Fruit fly (Drosophila melanogaster): ENCODE results near the gene CG13721.

Gene CG13721

dm6 chr3L:4493609-4494008, 4.0 kb downstream of the CG13721 start:
- no peak for TF ChIP-seq rn (GFP tag; IDR thresholded peaks at IDR 0.05)
- TF ChIP-seq CG13204 (GFP tag; optimal IDR thresholded peaks at IDR 0.05) = peak; percentile 44
- TF ChIP-seq EcR (GFP tag; optimal IDR thresholded peaks at IDR 0.05) = peak; percentile 88
- TF ChIP-seq CG12605 (GFP tag; IDR thresholded peaks at IDR 0.05) = no peak
- no peak for TF ChIP-seq CG4496 (GFP tag; IDR thresholded peaks at IDR 0.05)

dm6 chr3L:4490702-4491243, 6.8 kb downstream of the CG13721 start, which contains the start of gene CG13722:
Gene CG13722, minus strand, starts transcription at chr3L:4490963.
- no peak for TF ChIP-seq Ets98B (GFP tag; IDR thresholded peaks at IDR 0.05)
- no peak for TF ChIP-seq D1 (tag; optimal IDR thresholded peaks at IDR 0.05)
- TF ChIP-seq EcR (GFP tag; optimal IDR thresholded peaks at IDR 0.05) = peak; percentile 51
- TF ChIP-seq CG34367 (tag; optimal IDR thresholded peaks at IDR 0.05) = no peak
- peak; percentile 20; the same call in 1 of the 3 replicates for TF ChIP-seq CG4496 (GFP tag; IDR thresholded peaks at IDR 0.05)
- TF ChIP-seq CG14655 (GFP tag; optimal IDR thresholded peaks at IDR 0.05) = no peak
- no peak for TF ChIP-seq Snoo (tag; optimal IDR thresholded peaks at IDR 0.05)
- TF ChIP-seq fd96Ca (GFP tag; IDR thresholded peaks at IDR 0.05) = no peak
- peak; percentile 90 for TF ChIP-seq CG13204 (GFP tag; optimal IDR thresholded peaks at IDR 0.05)

DNA sequence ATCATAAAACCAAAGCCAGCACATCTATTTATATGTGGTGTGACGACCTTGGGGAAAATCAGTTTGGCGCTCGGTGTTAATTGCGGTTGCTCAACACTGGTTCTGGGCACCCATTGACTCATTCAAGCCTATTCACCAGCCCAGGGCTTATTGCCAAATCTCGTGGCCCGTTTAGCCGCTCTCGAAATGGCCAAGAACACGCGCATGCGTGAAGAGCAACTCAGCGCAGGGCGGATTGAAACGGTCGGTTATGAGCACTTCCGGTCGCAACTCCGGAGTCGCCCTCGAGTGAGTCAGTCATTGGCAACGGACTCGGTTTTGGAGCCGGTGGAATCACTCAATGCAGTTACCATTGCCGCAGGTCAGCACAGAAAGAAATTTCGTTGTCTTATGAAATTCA, 8.1 kb downstream of the CG13721 start:
- no peak for TF ChIP-seq D1 (tag; optimal IDR thresholded peaks at IDR 0.05)
- no peak for TF ChIP-seq CG17806 (tag; optimal IDR thresholded peaks at IDR 0.05)
- no peak for TF ChIP-seq rn (GFP tag; IDR thresholded peaks at IDR 0.05)
- TF ChIP-seq Ets98B (GFP tag; IDR thresholded peaks at IDR 0.05) = no peak
- TF ChIP-seq CG34367 (tag; optimal IDR thresholded peaks at IDR 0.05) = no peak
- TF ChIP-seq CG12605 (GFP tag; IDR thresholded peaks at IDR 0.05) = no peak
- no peak for TF ChIP-seq EcR (GFP tag; optimal IDR thresholded peaks at IDR 0.05)
- no peak for TF ChIP-seq Pif1B (GFP tag; optimal IDR thresholded peaks at IDR 0.05)
- TF ChIP-seq CG32121 (GFP tag; IDR thresholded peaks at IDR 0.05) = no peak
- TF ChIP-seq CG10348 (GFP tag; IDR thresholded peaks at IDR 0.05) = no peak

DNA sequence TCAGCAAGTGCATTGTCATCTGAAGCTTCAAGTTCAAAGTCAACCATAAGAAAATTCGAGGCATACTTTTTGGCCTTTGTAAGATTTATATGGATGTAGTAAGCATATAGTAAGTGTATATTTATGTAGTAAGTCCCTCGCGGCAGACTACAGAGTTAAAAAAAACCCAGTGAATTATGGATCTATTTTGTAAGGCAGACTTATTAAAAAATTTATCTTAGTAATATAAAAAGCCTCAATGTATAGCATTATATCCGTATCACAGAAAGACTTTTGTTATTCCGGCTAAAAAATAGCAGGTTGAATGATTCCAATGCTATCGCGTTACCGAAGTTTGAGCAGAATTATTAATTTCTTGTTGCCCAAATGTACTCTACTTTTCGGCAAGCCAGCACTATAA, 13.0 kb downstream of the CG13721 start:
- no peak for TF ChIP-seq fd96Ca (GFP tag; IDR thresholded peaks at IDR 0.05)
- TF ChIP-seq Snoo (tag; optimal IDR thresholded peaks at IDR 0.05) = no peak
- TF ChIP-seq CG13204 (GFP tag; optimal IDR thresholded peaks at IDR 0.05) = no peak
- peak; percentile 63 for TF ChIP-seq EcR (GFP tag; optimal IDR thresholded peaks at IDR 0.05)

dm6 chr3L:4482509-4482908, 15.1 kb downstream of the CG13721 start, which contains the start of gene CG11350:
Gene CG11350, plus strand, starts transcription at chr3L:4482809.
- no peak for TF ChIP-seq CG14655 (GFP tag; optimal IDR thresholded peaks at IDR 0.05)
- no peak for TF ChIP-seq CG8159 (tag; optimal IDR thresholded peaks at IDR 0.05)
- no peak for TF ChIP-seq CG17806 (tag; optimal IDR thresholded peaks at IDR 0.05)
- TF ChIP-seq CG12605 (GFP tag; IDR thresholded peaks at IDR 0.05) = no peak
- TF ChIP-seq Pif1B (GFP tag; optimal IDR thresholded peaks at IDR 0.05) = no peak
- no peak for TF ChIP-seq CG34367 (tag; optimal IDR thresholded peaks at IDR 0.05)
- TF ChIP-seq CG4496 (GFP tag; IDR thresholded peaks at IDR 0.05) = no peak
- TF ChIP-seq rn (GFP tag; IDR thresholded peaks at IDR 0.05) = no peak
- no peak for TF ChIP-seq gl (tag; optimal IDR thresholded peaks at IDR 0.05)
- no peak for TF ChIP-seq CG8301 (tag; optimal IDR thresholded peaks at IDR 0.05)
- TF ChIP-seq EcR (GFP tag; optimal IDR thresholded peaks at IDR 0.05) = no peak
- TF ChIP-seq CG9948 (tag; optimal IDR thresholded peaks at IDR 0.05) = no peak
- TF ChIP-seq fd96Ca (GFP tag; IDR thresholded peaks at IDR 0.05) = no peak
- no peak for TF ChIP-seq D1 (tag; optimal IDR thresholded peaks at IDR 0.05)
- no peak for TF ChIP-seq CG15710 (tag; optimal IDR thresholded peaks at IDR 0.05)
- no peak for TF ChIP-seq Snoo (tag; optimal IDR thresholded peaks at IDR 0.05)
- no peak for TF ChIP-seq Pif1A (GFP tag; optimal IDR thresholded peaks at IDR 0.05)
- TF ChIP-seq CG10348 (GFP tag; IDR thresholded peaks at IDR 0.05) = no peak
- TF ChIP-seq CG32121 (GFP tag; IDR thresholded peaks at IDR 0.05) = no peak

dm6 chr3L:4480764-4481163, 16.8 kb downstream of the CG13721 start:
- no peak for TF ChIP-seq CG34367 (tag; optimal IDR thresholded peaks at IDR 0.05)
- TF ChIP-seq fd96Ca (GFP tag; IDR thresholded peaks at IDR 0.05) = peak; percentile 52; the same call in 1 of the 3 replicates
- TF ChIP-seq CG4496 (GFP tag; IDR thresholded peaks at IDR 0.05) = 0 out of 3 replicates have a peak, but pooled peaks have one; percentile 13
- TF ChIP-seq CG8159 (tag; optimal IDR thresholded peaks at IDR 0.05) = no peak

- TF ChIP-seq Pif1A (GFP tag; optimal IDR thresholded peaks at IDR 0.05) = no peak
- no peak for TF ChIP-seq CG15710 (tag; optimal IDR thresholded peaks at IDR 0.05)
- no peak for TF ChIP-seq CG8159 (tag; optimal IDR thresholded peaks at IDR 0.05)
- no peak for TF ChIP-seq CG34367 (tag; optimal IDR thresholded peaks at IDR 0.05)
- TF ChIP-seq EcR (GFP tag; optimal IDR thresholded peaks at IDR 0.05) = no peak
- TF ChIP-seq CG17806 (tag; optimal IDR thresholded peaks at IDR 0.05) = no peak
- no peak for TF ChIP-seq CG13204 (GFP tag; optimal IDR thresholded peaks at IDR 0.05)
- no peak for TF ChIP-seq CG12605 (GFP tag; IDR thresholded peaks at IDR 0.05)
- no peak for TF ChIP-seq CG10348 (GFP tag; IDR thresholded peaks at IDR 0.05)
- no peak for TF ChIP-seq rn (GFP tag; IDR thresholded peaks at IDR 0.05)
- no peak for TF ChIP-seq gl (tag; optimal IDR thresholded peaks at IDR 0.05)
- no peak for TF ChIP-seq fd96Ca (GFP tag; IDR thresholded peaks at IDR 0.05)
Measured at dm6 chr3L:4479938-4480337, 17.6 kb downstream of the CG13721 start, which contains the start of gene CG7465. Gene CG7465, plus strand, starts transcription at chr3L:4480283.

Data from whole organism, pupa.